Worm (Caenorhabditis elegans) whole organism, early embryonic: Measurements from ENCODE around the gene blos-1.

Experiments used
- B0310.2 ChIP-seq: sonication (generic microtip); optimal IDR thresholded peaks from 2 replicates; lab custom pipeline; 2016; ENCODE audit warnings: mild to moderate bottlenecking, missing genetic modification characterization, missing compliant biosample characterization
- F13C5.2 ChIP-seq: sonication (generic microtip); optimal IDR thresholded peaks from 2 replicates; lab custom pipeline; 2017; ENCODE audit warnings: mild to moderate bottlenecking, missing genetic modification characterization, inconsistent platforms, missing compliant biosample characterization
- ama-1 ChIP-seq: fragments of 150-350 bp; optimal IDR thresholded peaks from 2 replicates; lab custom pipeline; 2014
- ceh-13 ChIP-seq: fragments of 200-800 bp; sonication (Bioruptor generic); optimal IDR thresholded peaks from 2 replicates; lab custom pipeline; 2018; ENCODE audit warnings: mild to moderate bottlenecking, missing genetic modification characterization, missing compliant biosample characterization
- ets-7 ChIP-seq: sonication (generic microtip); optimal IDR thresholded peaks from 2 replicates; lab custom pipeline; 2016; ENCODE audit warnings: missing genotype, missing genetic modification characterization, missing compliant biosample characterization
- hmbx-1 ChIP-seq: sonication (generic microtip); optimal IDR thresholded peaks from 2 replicates; lab custom pipeline; 2016; ENCODE audit warnings: mild to moderate bottlenecking, missing genetic modification characterization, missing compliant biosample characterization
- hmg-4 ChIP-seq: fragments of 200-800 bp; sonication (Bioruptor generic); optimal IDR thresholded peaks from 2 replicates; lab custom pipeline; 2018; ENCODE audit warnings: mild to moderate bottlenecking, missing genetic modification characterization, missing compliant biosample characterization
- scrt-1 ChIP-seq: fragments of 200-800 bp; sonication (Bioruptor generic); IDR thresholded peaks from 2 replicates; pipeline ENCODE4 v1.3.6; 2022; ENCODE audit warnings: missing genetic modification characterization, missing compliant biosample characterization
- sea-1 ChIP-seq: fragments of 200-800 bp; sonication (Bioruptor generic); conservative IDR thresholded peaks from 2 replicates; pipeline ENCODE4 v1.3.6; 2022; ENCODE audit warnings: missing genetic modification characterization, missing compliant biosample characterization
- tra-4 ChIP-seq: sonication (generic microtip); optimal IDR thresholded peaks from 2 replicates; lab custom pipeline; 2017; ENCODE audit warnings: missing genetic modification characterization, missing compliant biosample characterization

- TF ChIP-seq tra-4 (tag; lab: Kevin White, UChicago), result no peak
- TF ChIP-seq ama-1 (lab: Kevin White, UChicago), result no peak
- TF ChIP-seq sea-1, result no peak
- no peak for TF ChIP-seq ets-7 (tag; lab: Kevin White, UChicago)
- no peak for TF ChIP-seq B0310.2 (tag; lab: Kevin White, UChicago)
- no peak for TF ChIP-seq scrt-1
- no peak for TF ChIP-seq F13C5.2 (tag; lab: Kevin White, UChicago)
- no peak for TF ChIP-seq ceh-13 (GFP tag; lab: Kevin White, UChicago)
- TF ChIP-seq hmg-4 (GFP tag; lab: Kevin White, UChicago), result no peak
- TF ChIP-seq hmbx-1 (tag; lab: Kevin White, UChicago), result no peak
Measured at ce11 chrIII:10261256-10261655, 49.5 kb upstream of the blos-1 start.
